Worm (Caenorhabditis elegans) whole organism, midembryonic: ENCODE results near the gene C15C7.6.

Source experiments
- T22C8.4 ChIP-seq: fragments of 200-800 bp; sonication (Bioruptor generic); IDR thresholded peaks from 2 replicates; pipeline ENCODE4 v1.3.6; 2022; ENCODE audit warnings: missing genetic modification characterization, missing compliant biosample characterization
- cog-1 ChIP-seq: sonication (generic microtip); optimal IDR thresholded peaks from 2 replicates; lab custom pipeline; 2016; ENCODE audit warnings: missing genetic modification characterization, missing compliant biosample characterization
- flt-1 ChIP-seq: fragments of 200-800 bp; sonication (Bioruptor generic); IDR thresholded peaks from 2 replicates; pipeline ENCODE4 v1.3.6; 2022; ENCODE audit warnings: missing genetic modification characterization, missing compliant biosample characterization
- klf-2 ChIP-seq: fragments of 200-800 bp; sonication (Bioruptor generic); conservative IDR thresholded peaks from 2 replicates; pipeline ENCODE4 v1.3.6; 2022; ENCODE audit warnings: missing genetic modification reagents, missing genetic modification characterization, missing compliant biosample characterization
- med-1 ChIP-seq: sonication (generic microtip); optimal IDR thresholded peaks from 2 replicates; lab custom pipeline; 2017; ENCODE audit warnings: missing genetic modification characterization, mild to moderate bottlenecking, missing compliant biosample characterization, antibody characterized with exemption, missing genetic modification reagents; ENCODE audit not compliant: insufficient read depth
- ref-1 ChIP-seq: fragments of 200-800 bp; sonication (Bioruptor generic); conservative IDR thresholded peaks from 2 replicates; pipeline ENCODE4 v1.3.6; 2022; ENCODE audit warnings: missing genetic modification reagents, missing genetic modification characterization, missing compliant biosample characterization
- tab-1 ChIP-seq: fragments of 200-800 bp; sonication (Bioruptor generic); IDR thresholded peaks from 2 replicates; pipeline ENCODE4 v1.3.6; 2022; ENCODE audit warnings: missing genetic modification characterization, missing compliant biosample characterization
- ztf-23 ChIP-seq: fragments of 200-800 bp; sonication (Bioruptor generic); IDR thresholded peaks from 2 replicates; pipeline ENCODE4 v1.3.6; 2022; ENCODE audit warnings: missing genetic modification reagents, missing genetic modification characterization, missing compliant biosample characterization
- ztf-29 ChIP-seq: fragments of 200-800 bp; sonication (Bioruptor generic); IDR thresholded peaks from 2 replicates; pipeline ENCODE4 v1.3.6; 2022; ENCODE audit warnings: missing genetic modification reagents, missing genetic modification characterization, missing compliant biosample characterization

The C15C7.6 gene

DNA sequence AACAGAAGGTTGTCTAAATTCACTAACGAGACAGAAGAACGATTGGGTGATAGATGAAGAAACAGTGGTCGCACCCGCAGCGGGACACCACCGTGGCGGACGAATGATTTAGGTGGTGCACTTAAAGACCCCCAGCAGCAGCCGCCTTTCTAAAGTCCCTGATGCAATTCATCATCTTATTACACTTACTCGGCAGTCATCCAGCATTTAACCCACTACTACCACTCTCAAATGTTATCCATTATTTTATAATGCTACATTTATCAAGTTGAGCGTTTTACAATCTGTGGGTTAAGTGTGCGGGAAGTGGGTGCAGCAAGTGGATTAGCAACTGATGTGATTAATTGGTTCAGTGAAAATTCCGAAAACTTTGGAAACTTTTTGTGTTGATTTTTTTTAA, 19.8 kb upstream of the C15C7.6 start:
- TF ChIP-seq ztf-23 (GFP tag; lab: Robert Waterston, UW), result no peak
- no peak for TF ChIP-seq T22C8.4
- TF ChIP-seq tab-1 (GFP tag; lab: Robert Waterston, UW), result no peak
- TF ChIP-seq flt-1 (GFP tag; lab: Robert Waterston, UW), result no peak
- no peak for TF ChIP-seq klf-2 (GFP tag; lab: Robert Waterston, UW)
- TF ChIP-seq ztf-29, result no peak
- no peak for TF ChIP-seq ref-1 (GFP tag; lab: Robert Waterston, UW)
- no peak for TF ChIP-seq cog-1 (tag; lab: Kevin White, UChicago)
- no peak for TF ChIP-seq med-1

DNA sequence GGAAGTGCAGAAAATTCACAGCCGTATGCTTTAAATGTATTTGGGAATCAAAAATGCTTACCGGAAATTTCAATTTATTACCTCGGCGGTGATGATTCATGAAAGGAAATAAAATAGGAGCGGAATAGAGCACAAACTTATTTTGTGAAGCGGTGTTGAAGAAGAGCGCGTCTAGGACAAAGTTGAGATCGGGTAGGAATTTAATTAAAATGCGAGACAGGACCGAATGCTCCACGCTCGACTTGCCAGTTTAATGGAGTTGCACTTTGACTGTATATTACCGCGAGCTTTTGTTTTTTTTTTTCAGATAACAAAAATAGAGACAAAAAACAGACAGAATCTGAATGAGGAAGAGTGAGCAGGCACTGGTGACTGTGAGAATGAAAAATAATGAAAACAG, 14.3 kb upstream of the C15C7.6 start:
- TF ChIP-seq klf-2 (GFP tag; lab: Robert Waterston, UW), result no peak
- no peak for TF ChIP-seq med-1
- TF ChIP-seq ref-1 (GFP tag; lab: Robert Waterston, UW), result no peak
- TF ChIP-seq cog-1 (tag; lab: Kevin White, UChicago), result no peak
- TF ChIP-seq tab-1 (GFP tag; lab: Robert Waterston, UW), result no peak
- TF ChIP-seq ztf-23 (GFP tag; lab: Robert Waterston, UW), result no peak
- no peak for TF ChIP-seq flt-1 (GFP tag; lab: Robert Waterston, UW)
- no peak for TF ChIP-seq ztf-29
- no peak for TF ChIP-seq T22C8.4

DNA sequence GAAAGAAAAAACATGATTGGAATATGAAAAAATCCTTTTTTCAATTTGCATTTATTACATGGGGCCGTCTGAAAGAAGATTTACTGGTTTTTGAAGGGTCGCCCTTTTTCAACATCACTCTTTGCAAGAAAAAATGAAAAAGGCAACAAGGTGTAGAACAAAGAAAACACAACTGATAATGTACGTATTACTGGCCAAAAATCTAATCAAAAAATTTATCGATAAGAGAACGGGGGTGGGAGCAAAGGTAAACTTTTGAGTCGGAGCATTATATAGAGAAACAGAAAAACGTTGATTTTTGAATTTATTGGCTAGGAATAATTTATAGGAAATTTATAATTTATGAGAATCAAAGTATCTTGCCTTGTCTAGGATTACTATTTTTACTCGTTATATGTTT, 11.5 kb upstream of the C15C7.6 start:
- TF ChIP-seq cog-1 (tag; lab: Kevin White, UChicago) (no peak), tab-1 (GFP tag; lab: Robert Waterston, UW) (no peak), ztf-23 (GFP tag; lab: Robert Waterston, UW) (no peak), med-1 (no peak)

DNA sequence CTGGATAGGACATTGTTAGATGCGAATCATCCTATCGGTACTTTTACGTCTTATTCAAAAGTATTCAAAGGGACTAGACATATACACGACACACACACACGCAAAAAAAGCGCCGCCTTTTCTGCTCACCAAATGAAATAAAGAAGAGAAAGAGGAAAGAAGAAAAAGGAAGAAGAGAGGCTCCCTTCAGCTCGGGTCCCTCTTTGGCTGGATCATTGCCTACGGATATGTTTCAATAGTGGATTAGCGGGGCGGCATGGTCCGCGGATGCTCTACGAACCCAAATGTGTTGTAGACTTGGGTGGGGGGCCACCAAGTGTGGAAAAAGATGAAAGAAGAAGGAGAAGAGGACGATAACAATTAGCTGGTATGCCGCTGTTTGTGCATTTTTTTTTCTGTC, 11.0 kb upstream of the C15C7.6 start:
- TF ChIP-seq T22C8.4 (no peak), flt-1 (GFP tag; lab: Robert Waterston, UW) (no peak), cog-1 (tag; lab: Kevin White, UChicago) (no peak), klf-2 (GFP tag; lab: Robert Waterston, UW) (no peak), ref-1 (GFP tag; lab: Robert Waterston, UW) (no peak), tab-1 (GFP tag; lab: Robert Waterston, UW) (no peak), ztf-29 (no peak), ztf-23 (GFP tag; lab: Robert Waterston, UW) (no peak), med-1 (no peak)

DNA sequence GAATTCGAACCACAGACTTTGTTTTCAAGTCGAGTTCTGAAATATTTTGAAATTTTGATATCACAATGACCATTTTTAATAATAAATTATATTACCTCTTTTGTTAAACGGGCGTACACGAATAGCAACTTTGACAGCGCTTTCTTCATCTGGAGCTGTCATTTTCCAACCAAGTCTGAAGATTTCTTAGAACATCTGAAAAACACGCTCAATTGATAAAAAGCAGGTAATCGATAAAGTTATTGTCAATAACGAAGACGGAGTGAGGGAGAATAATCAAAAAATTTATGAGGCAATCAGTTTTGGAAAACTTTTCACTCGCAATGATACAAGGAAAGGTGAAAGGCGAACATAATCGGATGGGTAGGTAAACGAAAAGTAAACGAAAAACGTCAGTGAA, 8.1 kb upstream of the C15C7.6 start, which contains the start of gene klp-4:
TSS of gene klp-4 (minus strand) at position 201 of the 400 bp plus-strand sequence.
- TF ChIP-seq klf-2 (GFP tag; lab: Robert Waterston, UW), result no peak
- no peak for TF ChIP-seq med-1
- no peak for TF ChIP-seq T22C8.4

DNA sequence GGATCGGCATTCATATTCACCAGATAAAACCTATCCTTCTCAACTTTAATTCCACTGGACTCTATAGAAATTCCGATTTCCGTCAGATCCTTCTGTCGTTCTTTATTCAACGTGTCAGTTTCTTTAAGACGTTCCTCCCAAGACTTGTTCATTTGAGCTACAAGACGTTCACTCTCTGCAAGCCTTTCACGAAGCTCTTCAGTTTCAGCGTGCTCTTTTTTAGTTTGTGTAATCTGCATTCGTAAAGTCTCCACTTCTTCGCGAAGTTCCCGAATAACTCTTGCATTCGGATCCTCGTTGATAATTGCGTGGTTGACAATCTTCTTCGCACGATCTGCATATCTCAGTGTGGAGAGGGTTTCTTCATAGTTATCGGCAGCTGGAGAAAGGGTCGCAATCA, 6.4 kb upstream of the C15C7.6 start:
- TF ChIP-seq cog-1 (tag; lab: Kevin White, UChicago) (no peak), med-1 (no peak), flt-1 (GFP tag; lab: Robert Waterston, UW) (no peak), ref-1 (GFP tag; lab: Robert Waterston, UW) (no peak), tab-1 (GFP tag; lab: Robert Waterston, UW) (no peak), ztf-23 (GFP tag; lab: Robert Waterston, UW) (no peak), ztf-29 (no peak), klf-2 (GFP tag; lab: Robert Waterston, UW) (no peak), T22C8.4 (no peak)

DNA sequence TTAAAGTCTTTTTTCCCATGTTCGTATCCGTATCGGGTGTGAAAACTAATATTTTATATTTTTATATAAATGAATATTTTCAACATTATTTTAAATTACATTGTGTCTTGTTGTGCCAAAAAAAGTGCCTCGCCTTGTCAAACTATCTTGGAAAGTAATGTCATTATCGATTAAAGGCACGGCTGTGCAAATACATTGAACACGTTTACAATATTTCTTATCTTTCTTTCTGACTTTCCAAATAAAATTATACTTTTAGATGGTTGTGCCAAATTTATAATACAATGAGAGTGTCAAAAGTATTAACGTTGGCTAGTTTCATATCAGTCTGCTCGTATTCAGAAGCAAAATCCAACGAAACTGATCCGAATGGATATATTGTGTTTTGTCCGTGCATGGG, 4.8 kb downstream of the C15C7.6 start, which contains the start of gene pfut-1:
TSS of gene pfut-1 (plus strand) at position 258 of the 400 bp plus-strand sequence.
- TF ChIP-seq flt-1 (GFP tag; lab: Robert Waterston, UW), result no peak
- no peak for TF ChIP-seq ref-1 (GFP tag; lab: Robert Waterston, UW)
- TF ChIP-seq cog-1 (tag; lab: Kevin White, UChicago), result no peak
- TF ChIP-seq klf-2 (GFP tag; lab: Robert Waterston, UW), result no peak
- no peak for TF ChIP-seq T22C8.4
- no peak for TF ChIP-seq tab-1 (GFP tag; lab: Robert Waterston, UW)
- TF ChIP-seq ztf-23 (GFP tag; lab: Robert Waterston, UW), result no peak
- no peak for TF ChIP-seq med-1

DNA sequence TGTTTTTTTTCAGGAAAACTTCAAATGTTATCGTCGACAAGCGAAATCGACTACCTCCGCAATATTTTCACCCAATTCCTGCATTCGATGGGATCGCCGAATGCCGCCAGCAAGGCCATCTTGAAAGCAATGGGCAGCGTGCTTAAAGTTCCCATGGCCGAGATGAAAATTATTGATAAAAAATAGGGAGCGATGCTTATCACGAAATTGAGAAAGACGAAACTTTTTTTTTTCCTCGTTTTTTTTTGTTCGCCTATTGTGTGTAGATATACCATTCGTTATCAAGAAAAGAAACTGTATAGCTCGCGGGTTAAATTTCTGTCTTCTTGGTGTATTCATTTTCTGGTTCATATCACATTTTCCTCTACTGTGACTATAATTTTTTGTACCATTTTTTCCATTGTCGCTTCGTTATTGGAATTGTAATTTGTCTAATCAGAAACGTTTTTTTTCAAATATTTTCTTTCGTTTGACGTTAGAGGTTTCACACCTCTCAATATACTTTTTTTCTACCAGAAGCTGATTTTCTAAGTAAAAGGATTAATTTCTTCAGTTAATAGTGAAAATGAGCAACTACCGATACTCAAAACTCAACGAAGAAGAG, 6.3 kb downstream of the C15C7.6 start, which contains the start of gene syx-6:
TSS of gene syx-6 (plus strand) at position 554 of the 604 bp plus-strand sequence.
- TF ChIP-seq tab-1 (GFP tag; lab: Robert Waterston, UW) (no peak), flt-1 (GFP tag; lab: Robert Waterston, UW) (no peak)

DNA sequence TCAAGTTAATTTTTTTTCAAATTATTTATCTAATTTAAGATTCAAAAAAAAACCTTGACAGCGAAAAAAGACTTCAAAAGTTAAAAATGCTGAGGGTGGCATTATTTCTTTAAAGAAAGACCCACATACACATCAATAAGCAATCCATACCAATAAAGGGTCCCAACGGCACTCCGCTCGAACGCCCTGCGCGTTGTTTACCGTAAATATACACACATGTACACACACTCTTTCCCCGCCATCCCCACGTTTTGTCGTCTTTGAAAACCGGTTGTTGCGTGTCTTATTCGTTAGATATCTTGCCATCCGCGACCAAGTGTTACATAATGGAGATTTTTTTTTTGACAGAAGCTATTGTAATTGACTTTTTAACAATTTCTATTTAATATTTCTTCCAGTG, 10.8 kb downstream of the C15C7.6 start, which contains the start of gene gcc-1:
TSS of gene gcc-1 (plus strand) at position 399 of the 400 bp plus-strand sequence.
- TF ChIP-seq cog-1 (tag; lab: Kevin White, UChicago) (peak; percentile 24), ztf-23 (GFP tag; lab: Robert Waterston, UW) (no peak), T22C8.4 (0 out of 2 replicates have a peak, but pooled peaks have one; percentile 27)

DNA sequence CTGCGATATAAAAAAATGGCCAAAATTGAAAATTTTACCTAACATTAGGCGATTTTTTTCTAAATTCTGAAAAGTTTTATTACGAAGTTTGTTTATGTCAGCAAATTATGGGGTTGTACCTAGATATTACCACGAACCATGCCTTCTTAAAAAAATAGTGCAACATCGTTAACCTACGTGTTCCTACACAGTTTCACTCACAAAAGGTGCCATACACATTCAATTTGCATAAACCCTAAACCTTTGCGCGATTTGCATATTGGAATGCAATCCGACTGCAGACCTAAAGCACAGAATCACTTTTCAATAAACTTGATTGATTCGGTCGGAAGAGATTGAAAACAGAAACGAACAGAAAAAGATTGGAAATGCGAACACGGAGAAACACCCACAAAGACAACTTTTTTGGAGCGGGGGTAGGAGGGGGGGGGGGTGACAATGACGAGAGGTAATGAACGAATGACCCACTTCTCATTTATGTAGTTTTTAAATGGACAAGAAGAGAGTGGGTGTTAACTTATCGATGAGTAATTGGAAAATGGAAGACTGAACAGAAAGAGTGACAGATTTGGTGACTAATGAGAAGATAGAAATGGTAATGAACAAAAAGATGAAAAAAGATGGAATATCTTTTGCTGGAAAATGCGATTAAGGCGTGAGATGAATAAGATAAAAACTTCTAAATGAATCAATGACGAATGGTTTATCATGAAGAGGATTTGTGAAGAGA, 14.1 kb downstream of the C15C7.6 start:
- TF ChIP-seq ztf-29 (no peak), klf-2 (GFP tag; lab: Robert Waterston, UW) (no peak), flt-1 (GFP tag; lab: Robert Waterston, UW) (no peak), tab-1 (GFP tag; lab: Robert Waterston, UW) (no peak), ref-1 (GFP tag; lab: Robert Waterston, UW) (no peak), cog-1 (tag; lab: Kevin White, UChicago) (no peak), med-1 (no peak), ztf-23 (GFP tag; lab: Robert Waterston, UW) (no peak), T22C8.4 (no peak)
